Worm (Caenorhabditis elegans): ENCODE results near the gene sars-2.
A peak's percentile ranks its signal among the peaks of the same experiment; 100 is the strongest.

sars-2 gene

ce11 chrIV:4356879-4357278 is 557 bp upstream of the sars-2 start, which contains the start of gene W03B1.9:
Gene W03B1.9 (minus strand): TSS chrIV:4356979.
- TF ChIP-seq lim-6 (tag; optimal IDR thresholded peaks at IDR 0.05) (no peak), pqm-1 (tag; optimal IDR thresholded peaks at IDR 0.05) (no peak), pros-1 (tag; optimal IDR thresholded peaks at IDR 0.05) (no peak), ceh-30 (tag; optimal IDR thresholded peaks at IDR 0.05) (no peak), hlh-30 (tag; optimal IDR thresholded peaks at IDR 0.05; ENCODE audit: insufficient read depth) (no peak), hlh-6 (tag; optimal IDR thresholded peaks at IDR 0.05) (no peak), ahr-1 (tag; optimal IDR thresholded peaks at IDR 0.05) (no peak), tbx-7 (tag; optimal IDR thresholded peaks at IDR 0.05) (no peak), ceh-34 (tag; optimal IDR thresholded peaks at IDR 0.05) (no peak), C38D4.7 (GFP tag; optimal IDR thresholded peaks at IDR 0.05) (no peak), elt-2 (tag; optimal IDR thresholded peaks at IDR 0.05) (no peak), sox-4 (tag; optimal IDR thresholded peaks at IDR 0.05) (no peak)

- no peak for TF ChIP-seq mec-3 (tag; optimal IDR thresholded peaks at IDR 0.05; ENCODE audit: borderline replicate concordance)
Observed at ce11 chrIV:4359653-4360052, 2.2 kb downstream of the sars-2 start, which contains the start of gene F55F10.3. Gene F55F10.3 (plus strand): TSS chrIV:4359953.

- TF ChIP-seq ztf-16 (tag; optimal IDR thresholded peaks at IDR 0.05) (no peak), ama-1 (optimal IDR thresholded peaks at IDR 0.05) (no peak), mec-3 (tag; optimal IDR thresholded peaks at IDR 0.05; ENCODE audit: borderline replicate concordance) (no peak), nfya-1 (tag; optimal IDR thresholded peaks at IDR 0.05) (peak; percentile 18)
Observed at ce11 chrIV:4360497-4360896, 3.1 kb downstream of the sars-2 start, which contains the start of gene F55F10.1. Gene F55F10.1 (plus strand): TSS chrIV:4360837.

ce11 chrIV:4369116-4369515 is 11.7 kb downstream of the sars-2 start:
- TF ChIP-seq unc-42 (tag; optimal IDR thresholded peaks at IDR 0.05) (no peak), pax-1 (tag; optimal IDR thresholded peaks at IDR 0.05) (no peak), npax-4 (tag; optimal IDR thresholded peaks at IDR 0.05) (no peak), ceh-48 (tag; optimal IDR thresholded peaks at IDR 0.05) (no peak), Y22D7AL.16 (tag; optimal IDR thresholded peaks at IDR 0.05) (no peak), ceh-30 (tag; optimal IDR thresholded peaks at IDR 0.05) (no peak), lim-6 (tag; optimal IDR thresholded peaks at IDR 0.05) (no peak), F13H6.1 (tag; optimal IDR thresholded peaks at IDR 0.05) (no peak), ceh-22 (tag; optimal IDR thresholded peaks at IDR 0.05) (no peak), ets-4 (tag; optimal IDR thresholded peaks at IDR 0.05) (no peak), che-1 (tag; optimal IDR thresholded peaks at IDR 0.05) (no peak), ceh-31 (tag; optimal IDR thresholded peaks at IDR 0.05) (no peak), ceh-6 (GFP tag; optimal IDR thresholded peaks at IDR 0.05) (no peak)

- TF ChIP-seq unc-42 (tag; optimal IDR thresholded peaks at IDR 0.05): no peak
- peak; percentile 39 for TF ChIP-seq elt-2 (tag; optimal IDR thresholded peaks at IDR 0.05)
- no peak for TF ChIP-seq unc-86 (tag; optimal IDR thresholded peaks at IDR 0.05)
Observed at ce11 chrIV:4386351-4386750, 28.9 kb downstream of the sars-2 start, which contains the start of gene tald-1. Gene tald-1 (plus strand): TSS chrIV:4386651.

- TF ChIP-seq F13H6.1 (tag; optimal IDR thresholded peaks at IDR 0.05) (peak; percentile 14), ceh-19 (GFP tag; optimal IDR thresholded peaks at IDR 0.05) (peak; percentile 1), fkh-10 (GFP tag; optimal IDR thresholded peaks at IDR 0.05) (no peak), ama-1 (optimal IDR thresholded peaks at IDR 0.05) (no peak), madf-2 (tag; optimal IDR thresholded peaks at IDR 0.05) (peak; percentile 64), ceh-30 (tag; optimal IDR thresholded peaks at IDR 0.05) (no peak), unc-3 (GFP tag; conservative IDR thresholded peaks at IDR 0.05) (peak; percentile 63; the same call in 1 of the 2 replicates), unc-3 (tag; optimal IDR thresholded peaks at IDR 0.05) (no peak), nhr-11 (tag; optimal IDR thresholded peaks at IDR 0.05) (no peak), ztf-16 (tag; optimal IDR thresholded peaks at IDR 0.05) (peak; percentile 62), fax-1 (tag; optimal IDR thresholded peaks at IDR 0.05) (no peak), ttx-3 (tag; optimal IDR thresholded peaks at IDR 0.05) (no peak), nhr-232 (tag; optimal IDR thresholded peaks at IDR 0.05) (no peak), npax-4 (tag; optimal IDR thresholded peaks at IDR 0.05) (no peak), hlh-15 (tag; optimal IDR thresholded peaks at IDR 0.05) (no peak), tbx-2 (tag; optimal IDR thresholded peaks at IDR 0.05) (peak; percentile 80), unc-55 (GFP tag; optimal IDR thresholded peaks at IDR 0.05) (no peak), dmd-4 (tag; optimal IDR thresholded peaks at IDR 0.05; ENCODE audit: borderline replicate concordance) (no peak), ceh-45 (GFP tag; IDR thresholded peaks at IDR 0.05) (peak; percentile 13; the same call in 1 of the 2 replicates), ceh-24 (tag; optimal IDR thresholded peaks at IDR 0.05) (no peak), syd-9 (tag; optimal IDR thresholded peaks at IDR 0.05) (no peak), ceh-34 (tag; optimal IDR thresholded peaks at IDR 0.05) (peak; percentile 90)
Observed at ce11 chrIV:4390438-4390894, 33.0 kb downstream of the sars-2 start, which contains the start of the genes rpl-7A and set-21. Gene rpl-7A (minus strand): TSS chrIV:4390590. Gene set-21 (plus strand): TSS chrIV:4390844.
